Comparison of ENCODE assay signal across 3 worm cellular contexts in the genomic region with DNA sequence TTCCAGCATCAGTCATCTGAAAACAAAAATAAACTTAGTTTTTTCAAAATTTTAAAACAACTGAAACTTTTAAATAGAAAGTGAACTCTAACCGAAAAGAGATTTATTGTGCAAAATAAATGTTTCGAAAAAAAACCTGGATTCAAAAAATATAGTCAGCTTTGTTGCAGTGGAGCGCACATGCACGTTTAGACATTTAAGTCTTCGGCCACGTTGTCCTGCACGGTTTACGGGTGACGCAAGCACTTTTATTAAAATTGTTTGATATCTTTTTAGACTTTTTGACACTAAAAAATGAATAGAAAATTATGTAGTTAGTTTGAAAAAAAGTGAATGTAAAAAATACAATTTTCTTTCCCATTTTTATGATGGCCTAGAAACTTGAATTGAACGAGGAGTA.
TF ChIP-seq lines count a peak whose summit lies in the region.

Gene ubh-4, minus strand, starts transcription at position 182 of the 400 bp plus-strand sequence.
Gene algn-6, plus strand, starts transcription at position 387 of the 400 bp plus-strand sequence.

TF ChIP-seq in whole organism, L1 larva, 84 proteins besides CTCF, POLR2A, EP300 and RAD21 (continued from another document and continues in another):
- TF ChIP-seq lir-3 (tag; optimal IDR thresholded peaks at IDR 0.05; lab: Kevin White, UChicago; ENCODE audit: poor library complexity) (peak; percentile 80), nhr-77 (tag; optimal IDR thresholded peaks at IDR 0.05; lab: Kevin White, UChicago) (peak; percentile 38), Y116A8C.19 (tag; optimal IDR thresholded peaks at IDR 0.05; lab: Kevin White, UChicago; ENCODE audit: borderline replicate concordance) (no peak), nhr-19 (GFP tag; conservative IDR thresholded peaks at IDR 0.05; lab: Robert Waterston, UW) (peak; percentile 50), blmp-1 (tag; optimal IDR thresholded peaks at IDR 0.05; lab: Kevin White, UChicago) (peak; percentile 16), vab-15 (tag; optimal IDR thresholded peaks at IDR 0.05; lab: Kevin White, UChicago) (peak; percentile 6), nhr-12 (tag; optimal IDR thresholded peaks at IDR 0.05; lab: Kevin White, UChicago) (no peak), pax-3 (tag; optimal IDR thresholded peaks at IDR 0.05; lab: Kevin White, UChicago) (peak; percentile 65), mab-9 (GFP tag; IDR thresholded peaks at IDR 0.05; lab: Robert Waterston, UW) (no peak), sox-4 (tag; optimal IDR thresholded peaks at IDR 0.05; lab: Kevin White, UChicago) (no peak), sup-37 (GFP tag; optimal IDR thresholded peaks at IDR 0.05; lab: Kevin White, UChicago) (no peak), ztf-11 (tag; optimal IDR thresholded peaks at IDR 0.05; lab: Kevin White, UChicago) (peak in 1 of 2 experiments; percentile 43), hlh-17 (GFP tag; optimal IDR thresholded peaks at IDR 0.05; lab: Kevin White, UChicago; ENCODE audit: borderline replicate concordance) (no peak), lin-15B (tag; optimal IDR thresholded peaks at IDR 0.05; lab: Kevin White, UChicago) (peak; percentile 83), zip-4 (GFP tag; optimal IDR thresholded peaks at IDR 0.05; lab: Kevin White, UChicago) (no peak), tbx-2 (tag; optimal IDR thresholded peaks at IDR 0.05; lab: Kevin White, UChicago) (peak; percentile 53), efl-1 (optimal IDR thresholded peaks at IDR 0.05; lab: Kevin White, UChicago) (peak; percentile 67), efl-1 (GFP tag; optimal IDR thresholded peaks at IDR 0.05 in 1 of 2; lab: Kevin White, UChicago) (peak; percentile 63 to 96), lin-35 (GFP tag; optimal IDR thresholded peaks at IDR 0.05; lab: Kevin White, UChicago) (peak; percentile 62 to 80), unc-30 (tag; optimal IDR thresholded peaks at IDR 0.05; lab: Kevin White, UChicago) (no peak), F16B12.6 (tag; optimal IDR thresholded peaks at IDR 0.05; lab: Kevin White, UChicago) (no peak), elt-2 (tag; optimal IDR thresholded peaks at IDR 0.05; lab: Kevin White, UChicago) (no peak), lsy-2 (tag; optimal IDR thresholded peaks at IDR 0.05; lab: Kevin White, UChicago) (peak; percentile 81 to 96), ama-1 (optimal IDR thresholded peaks at IDR 0.05; lab: Kevin White, UChicago) (no peak), unc-86 (tag; optimal IDR thresholded peaks at IDR 0.05; lab: Kevin White, UChicago) (peak; percentile 23), nhr-237 (tag; optimal IDR thresholded peaks at IDR 0.05; lab: Kevin White, UChicago) (no peak), mep-1 (tag; optimal IDR thresholded peaks at IDR 0.05; lab: Kevin White, UChicago) (peak; percentile 78), tlp-1 (tag; optimal IDR thresholded peaks at IDR 0.05; lab: Kevin White, UChicago) (no peak), swsn-7 (tag; optimal IDR thresholded peaks at IDR 0.05; lab: Kevin White, UChicago) (peak; percentile 46), grh-1 (GFP tag; IDR thresholded peaks at IDR 0.05; lab: Robert Waterston, UW) (no peak), xbp-1 (tag; optimal IDR thresholded peaks at IDR 0.05; lab: Kevin White, UChicago) (peak; percentile 63), dpl-1 (GFP tag; optimal IDR thresholded peaks at IDR 0.05; lab: Kevin White, UChicago) (peak; percentile 57 to 74 (median 63)), nhr-90 (tag; optimal IDR thresholded peaks at IDR 0.05; lab: Kevin White, UChicago; ENCODE audit: poor library complexity) (peak; percentile 53), unc-98 (GFP tag; IDR thresholded peaks at IDR 0.05; lab: Robert Waterston, UW) (no peak), snpc-4 (tag; optimal IDR thresholded peaks at IDR 0.05; lab: Kevin White, UChicago) (peak; percentile 8), nhr-84 (tag; optimal IDR thresholded peaks at IDR 0.05; lab: Kevin White, UChicago) (no peak), zag-1 (tag; optimal IDR thresholded peaks at IDR 0.05; lab: Kevin White, UChicago) (no peak), jun-1 (tag; optimal IDR thresholded peaks at IDR 0.05; lab: Kevin White, UChicago) (no peak), ceh-88 (GFP tag; IDR thresholded peaks at IDR 0.05; lab: Robert Waterston, UW) (no peak), irx-1 (tag; optimal IDR thresholded peaks at IDR 0.05; lab: Kevin White, UChicago) (peak; percentile 44), efl-3 (GFP tag; optimal IDR thresholded peaks at IDR 0.05; lab: Kevin White, UChicago) (no peak), egl-27 (tag; optimal IDR thresholded peaks at IDR 0.05; lab: Kevin White, UChicago) (no peak)

TF ChIP-seq in whole organism, L4 larva, 104 proteins besides CTCF, POLR2A, EP300 and RAD21 (continued from another document and continues in another):
- no peak for TF ChIP-seq arid-1 (GFP tag; conservative IDR thresholded peaks at IDR 0.05; lab: Robert Waterston, UW)
- no peak for TF ChIP-seq nhr-10 (tag; optimal IDR thresholded peaks at IDR 0.05; lab: Kevin White, UChicago)
- peak; percentile 95 for TF ChIP-seq lin-38 (GFP tag; IDR thresholded peaks at IDR 0.05; lab: Robert Waterston, UW)
- TF ChIP-seq mep-1 (tag; optimal IDR thresholded peaks at IDR 0.05; lab: Kevin White, UChicago): peak; percentile 57
- no peak for TF ChIP-seq daf-8 (GFP tag; IDR thresholded peaks at IDR 0.05; lab: Robert Waterston, UW)
- no peak for TF ChIP-seq ztf-7 (tag; optimal IDR thresholded peaks at IDR 0.05; lab: Kevin White, UChicago)
- TF ChIP-seq ZK546.5 (tag; optimal IDR thresholded peaks at IDR 0.05; lab: Kevin White, UChicago): no peak
- no peak for TF ChIP-seq nhr-41 (GFP tag; IDR thresholded peaks at IDR 0.05; lab: Robert Waterston, UW)
- no peak for TF ChIP-seq R02D3.7 (tag; optimal IDR thresholded peaks at IDR 0.05; lab: Kevin White, UChicago)
- no peak for TF ChIP-seq F10B5.3 (tag; optimal IDR thresholded peaks at IDR 0.05; lab: Kevin White, UChicago)
- no peak for TF ChIP-seq madf-9 (GFP tag; conservative IDR thresholded peaks at IDR 0.05; lab: Robert Waterston, UW)
- peak in 1 of 2 experiments; percentile 83 for TF ChIP-seq hif-1 (tag; optimal IDR thresholded peaks at IDR 0.05; lab: Kevin White, UChicago)
- peak; percentile 34; the same call in 1 of the 2 replicates for TF ChIP-seq Y48G9A.11 (GFP tag; IDR thresholded peaks at IDR 0.05; lab: Robert Waterston, UW)
- no peak for TF ChIP-seq aly-2 (tag; optimal IDR thresholded peaks at IDR 0.05; lab: Kevin White, UChicago)
- TF ChIP-seq nhr-11 (tag; optimal IDR thresholded peaks at IDR 0.05; lab: Kevin White, UChicago): no peak
- TF ChIP-seq ctbp-1 (GFP tag; IDR thresholded peaks at IDR 0.05; lab: Robert Waterston, UW): no peak
- no peak for TF ChIP-seq daf-19 (GFP tag; conservative IDR thresholded peaks at IDR 0.05; lab: Robert Waterston, UW)
- TF ChIP-seq egl-27 (tag; optimal IDR thresholded peaks at IDR 0.05; lab: Kevin White, UChicago): no peak
- no peak for TF ChIP-seq php-3 (GFP tag; IDR thresholded peaks at IDR 0.05; lab: Robert Waterston, UW)
- no peak for TF ChIP-seq F49E8.2 (tag; optimal IDR thresholded peaks at IDR 0.05; lab: Kevin White, UChicago; ENCODE audit: borderline replicate concordance)
- 0 out of 2 replicates have a peak, but pooled peaks have one; percentile 22 for TF ChIP-seq vab-7 (GFP tag; IDR thresholded peaks at IDR 0.05; lab: Robert Waterston, UW)
- TF ChIP-seq mes-2 (tag; optimal IDR thresholded peaks at IDR 0.05; lab: Kevin White, UChicago; ENCODE audit: poor library complexity, severe bottlenecking): peak; percentile 95
- TF ChIP-seq dmd-9 (GFP tag; IDR thresholded peaks at IDR 0.05; lab: Robert Waterston, UW): no peak
- peak; percentile 80 for TF ChIP-seq nhr-6 (tag; optimal IDR thresholded peaks at IDR 0.05; lab: Kevin White, UChicago)
- TF ChIP-seq ces-1 (GFP tag; optimal IDR thresholded peaks at IDR 0.05; lab: Kevin White, UChicago): no peak
- no peak for TF ChIP-seq nhr-25 (tag; optimal IDR thresholded peaks at IDR 0.05; lab: Kevin White, UChicago; ENCODE audit: borderline replicate concordance, insufficient read depth)
- TF ChIP-seq Y105C5A.15 (GFP tag; IDR thresholded peaks at IDR 0.05; lab: Robert Waterston, UW): no peak
- TF ChIP-seq zfp-2 (tag; optimal IDR thresholded peaks at IDR 0.05; lab: Kevin White, UChicago): no peak
- TF ChIP-seq tra-1 (GFP tag; IDR thresholded peaks at IDR 0.05; lab: Robert Waterston, UW): no peak
- TF ChIP-seq snpc-4 (tag; optimal IDR thresholded peaks at IDR 0.05; lab: Kevin White, UChicago): no peak
- TF ChIP-seq lin-13 (GFP tag; optimal IDR thresholded peaks at IDR 0.05; lab: Kevin White, UChicago): no peak
- no peak for TF ChIP-seq spr-3 (GFP tag; optimal IDR thresholded peaks at IDR 0.05; lab: Kevin White, UChicago)
- TF ChIP-seq gei-8 (GFP tag; optimal IDR thresholded peaks at IDR 0.05; lab: Kevin White, UChicago): no peak
- TF ChIP-seq lim-7 (GFP tag; IDR thresholded peaks at IDR 0.05; lab: Robert Waterston, UW): no peak
- TF ChIP-seq lin-15B (tag; optimal IDR thresholded peaks at IDR 0.05; lab: Kevin White, UChicago): no peak
- TF ChIP-seq nhr-237 (tag; optimal IDR thresholded peaks at IDR 0.05; lab: Kevin White, UChicago): no peak
- TF ChIP-seq jun-1 (tag; optimal IDR thresholded peaks at IDR 0.05; lab: Kevin White, UChicago): no peak
- peak; percentile 90 for TF ChIP-seq T20F7.1 (GFP tag; optimal IDR thresholded peaks at IDR 0.05; lab: Kevin White, UChicago)
- no peak for TF ChIP-seq fkh-10 (GFP tag; optimal IDR thresholded peaks at IDR 0.05; lab: Kevin White, UChicago)
- peak; percentile 17 for TF ChIP-seq pqm-1 (tag; optimal IDR thresholded peaks at IDR 0.05; lab: Kevin White, UChicago)
- no peak for TF ChIP-seq fos-1 (tag; optimal IDR thresholded peaks at IDR 0.05; lab: Kevin White, UChicago)
- no peak for TF ChIP-seq ceh-62 (tag; optimal IDR thresholded peaks at IDR 0.05; lab: Kevin White, UChicago)
- TF ChIP-seq nhr-42 (GFP tag; IDR thresholded peaks at IDR 0.05; lab: Robert Waterston, UW): no peak
- 0 out of 2 replicates have a peak, but pooled peaks have one; percentile 4 for TF ChIP-seq ZK337.2 (GFP tag; IDR thresholded peaks at IDR 0.05; lab: Robert Waterston, UW)
- no peak for TF ChIP-seq spr-1 (tag; optimal IDR thresholded peaks at IDR 0.05; lab: Kevin White, UChicago)
- TF ChIP-seq ceh-20 (GFP tag; IDR thresholded peaks at IDR 0.05; lab: Robert Waterston, UW): no peak

TF ChIP-seq in whole organism, young adult, 124 proteins besides CTCF, POLR2A, EP300 and RAD21 (continued from another document and continues in another):
- TF ChIP-seq hrde-1 (tag; optimal IDR thresholded peaks at IDR 0.05; lab: Kevin White, UChicago; ENCODE audit: borderline replicate concordance) (no peak), fkh-3 (tag; optimal IDR thresholded peaks at IDR 0.05; lab: Kevin White, UChicago) (no peak), Y95B8A.8 (GFP tag; IDR thresholded peaks at IDR 0.05; lab: Robert Waterston, UW) (no peak), F33H1.4 (GFP tag; IDR thresholded peaks at IDR 0.05; lab: Robert Waterston, UW) (peak; percentile 24; the same call in 1 of the 2 replicates), K12H6.12 (tag; optimal IDR thresholded peaks at IDR 0.05; lab: Kevin White, UChicago) (peak; percentile 43), repo-1 (tag; optimal IDR thresholded peaks at IDR 0.05; lab: Kevin White, UChicago) (no peak), zfh-2 (GFP tag; conservative IDR thresholded peaks at IDR 0.05; lab: Robert Waterston, UW) (no peak), mxl-1 (tag; optimal IDR thresholded peaks at IDR 0.05; lab: Kevin White, UChicago) (no peak), hsf-1 (GFP tag; IDR thresholded peaks at IDR 0.05; lab: Robert Waterston, UW) (no peak), F39B2.1 (GFP tag; IDR thresholded peaks at IDR 0.05; lab: Robert Waterston, UW) (no peak), K11D2.4 (GFP tag; IDR thresholded peaks at IDR 0.05; lab: Robert Waterston, UW) (no peak), ceh-91 (GFP tag; IDR thresholded peaks at IDR 0.05; lab: Robert Waterston, UW) (peak; percentile 69; the same call in 1 of the 2 replicates), bed-2 (GFP tag; IDR thresholded peaks at IDR 0.05; lab: Robert Waterston, UW) (no peak), Y67H2A.10 (GFP tag; conservative IDR thresholded peaks at IDR 0.05; lab: Robert Waterston, UW) (0 out of 2 replicates have a peak, but pooled peaks have one; percentile 22), T26A5.8 (tag; optimal IDR thresholded peaks at IDR 0.05; lab: Kevin White, UChicago) (no peak), akir-1 (GFP tag; optimal IDR thresholded peaks at IDR 0.05; lab: Kevin White, UChicago) (no peak), rec-8 (tag; optimal IDR thresholded peaks at IDR 0.05; lab: Kevin White, UChicago) (peak in 1 of 2 experiments; percentile 1), lir-1 (GFP tag; conservative IDR thresholded peaks at IDR 0.05; lab: Robert Waterston, UW) (no peak), B0261.1 (tag; optimal IDR thresholded peaks at IDR 0.05; lab: Kevin White, UChicago) (no peak), F23B12.7 (tag; optimal IDR thresholded peaks at IDR 0.05; lab: Kevin White, UChicago; ENCODE audit: insufficient read depth) (peak; percentile 63), dpff-1 (tag; optimal IDR thresholded peaks at IDR 0.05; lab: Kevin White, UChicago) (no peak), hlh-12 (tag; optimal IDR thresholded peaks at IDR 0.05; lab: Kevin White, UChicago) (no peak), ets-4 (GFP tag; optimal IDR thresholded peaks at IDR 0.05; lab: Kevin White, UChicago) (no peak), ztf-26 (tag; optimal IDR thresholded peaks at IDR 0.05; lab: Kevin White, UChicago) (no peak), sptf-2 (GFP tag; optimal IDR thresholded peaks at IDR 0.05; lab: Kevin White, UChicago) (no peak), sdz-38 (tag; optimal IDR thresholded peaks at IDR 0.05; lab: Kevin White, UChicago) (no peak), madf-3 (GFP tag; IDR thresholded peaks at IDR 0.05; lab: Robert Waterston, UW) (peak; percentile 61; the same call in 1 of the 2 replicates), pbrm-1 (GFP tag; IDR thresholded peaks at IDR 0.05; lab: Robert Waterston, UW) (peak; percentile 60; the same call in 1 of the 2 replicates), egrh-3 (GFP tag; IDR thresholded peaks at IDR 0.05; lab: Robert Waterston, UW) (peak; percentile 21; the same call in 1 of the 2 replicates), lin-35 (GFP tag; optimal IDR thresholded peaks at IDR 0.05; lab: Kevin White, UChicago) (no peak), ceh-40 (GFP tag; IDR thresholded peaks at IDR 0.05; lab: Robert Waterston, UW) (no peak), ceh-79 (tag; optimal IDR thresholded peaks at IDR 0.05; lab: Kevin White, UChicago) (no peak), mcd-1 (GFP tag; IDR thresholded peaks at IDR 0.05; lab: Robert Waterston, UW) (peak; percentile 89), sea-2 (GFP tag; IDR thresholded peaks at IDR 0.05; lab: Robert Waterston, UW) (no peak), ztf-25 (GFP tag; IDR thresholded peaks at IDR 0.05; lab: Robert Waterston, UW) (0 out of 2 replicates have a peak, but pooled peaks have one; percentile 29), attf-5 (GFP tag; optimal IDR thresholded peaks at IDR 0.05; lab: Kevin White, UChicago) (peak; percentile 87), cebp-1 (GFP tag; IDR thresholded peaks at IDR 0.05; lab: Robert Waterston, UW) (no peak), cebp-1 (tag; optimal IDR thresholded peaks at IDR 0.05; lab: Kevin White, UChicago) (peak; percentile 32), nfyb-1 (GFP tag; IDR thresholded peaks at IDR 0.05; lab: Robert Waterston, UW) (no peak), ztf-18 (tag; optimal IDR thresholded peaks at IDR 0.05; lab: Kevin White, UChicago) (peak; percentile 59), hmg-1.2 (GFP tag; IDR thresholded peaks at IDR 0.05; lab: Robert Waterston, UW) (peak; percentile 67; the same call in 1 of the 2 replicates), cebp-2 (GFP tag; IDR thresholded peaks at IDR 0.05; lab: Robert Waterston, UW) (no peak), athp-1 (tag; optimal IDR thresholded peaks at IDR 0.05; lab: Kevin White, UChicago) (peak; percentile 54), lin-40 (tag; optimal IDR thresholded peaks at IDR 0.05; lab: Kevin White, UChicago) (peak; percentile 16), madf-6 (GFP tag; IDR thresholded peaks at IDR 0.05; lab: Robert Waterston, UW) (peak; percentile 61), egl-18 (GFP tag; IDR thresholded peaks at IDR 0.05; lab: Robert Waterston, UW) (no peak), snpc-1.3 (tag; optimal IDR thresholded peaks at IDR 0.05; lab: Kevin White, UChicago; ENCODE audit: insufficient read depth) (peak; percentile 3), unc-130 (GFP tag; optimal IDR thresholded peaks at IDR 0.05; lab: Kevin White, UChicago) (peak; percentile 89), B0336.3 (GFP tag; IDR thresholded peaks at IDR 0.05; lab: Robert Waterston, UW) (no peak), dox-1 (GFP tag; IDR thresholded peaks at IDR 0.05; lab: Robert Waterston, UW) (peak; percentile 86; the same call in 1 of the 2 replicates), ZK185.1 (tag; optimal IDR thresholded peaks at IDR 0.05; lab: Kevin White, UChicago; ENCODE audit: poor library complexity, severe bottlenecking) (peak; percentile 69)
